Fruit fly (Drosophila melanogaster) whole organism, adult: ENCODE results near the gene CG42394.

ENCODE experiments used
- CG11617 ChIP-seq: fragments of 200-800 bp; sonication (Bioruptor generic); optimal IDR thresholded peaks from 2 replicates; lab custom pipeline; 2017; ENCODE audit warnings: mild to moderate bottlenecking, missing biosample characterization, missing genetic modification reagents, missing genetic modification characterization
- CG12768 ChIP-seq: fragments of 200-800 bp; sonication (Bioruptor generic); optimal IDR thresholded peaks from 2 replicates; lab custom pipeline; 2017; ENCODE audit warnings: missing biosample characterization, missing genetic modification characterization, mild to moderate bottlenecking, moderate library complexity, missing genetic modification reagents
- CG14711 ChIP-seq: fragments of 200-800 bp; sonication (Bioruptor generic); optimal IDR thresholded peaks from 2 replicates; lab custom pipeline; 2018; ENCODE audit warnings: missing biosample characterization, mild to moderate bottlenecking, missing genetic modification characterization, moderate library complexity
- CG1620 ChIP-seq: fragments of 200-800 bp; sonication (Bioruptor generic); optimal IDR thresholded peaks from 2 replicates; lab custom pipeline; 2016; ENCODE audit warnings: missing biosample characterization, missing genetic modification characterization
- CG33017 ChIP-seq: fragments of 200-800 bp; sonication (Bioruptor generic); optimal IDR thresholded peaks from 2 replicates; lab custom pipeline; 2018; ENCODE audit warnings: missing biosample characterization, mild to moderate bottlenecking, missing genetic modification characterization, moderate library complexity
- CG5204 ChIP-seq: fragments of 200-800 bp; sonication (Bioruptor generic); optimal IDR thresholded peaks from 2 replicates; lab custom pipeline; 2016; ENCODE audit warnings: missing biosample characterization, missing genetic modification characterization
- CG7045 ChIP-seq: fragments of 200-800 bp; sonication (Bioruptor generic); optimal IDR thresholded peaks from 2 replicates; lab custom pipeline; 2017; ENCODE audit warnings: missing biosample characterization, mild to moderate bottlenecking, missing genetic modification characterization
- CG7101 ChIP-seq: fragments of 200-800 bp; sonication (Bioruptor generic); optimal IDR thresholded peaks from 2 replicates; lab custom pipeline; 2018; ENCODE audit warnings: missing biosample characterization, mild to moderate bottlenecking, missing genetic modification characterization, moderate library complexity
- Clk ChIP-seq: fragments of 200-800 bp; sonication (Bioruptor generic); optimal IDR thresholded peaks from 2 replicates; lab custom pipeline; 2017; ENCODE audit warnings: missing biosample characterization, missing genetic modification characterization
- Crg-1 ChIP-seq: fragments of 200-800 bp; sonication (Bioruptor generic); optimal IDR thresholded peaks from 2 replicates; lab custom pipeline; 2016; ENCODE audit warnings: missing biosample characterization, missing genetic modification characterization
- Hr96 ChIP-seq: fragments of 200-800 bp; sonication (Bioruptor generic); optimal IDR thresholded peaks from 2 replicates; lab custom pipeline; 2016; ENCODE audit warnings: missing biosample characterization, missing genetic modification characterization
- Mnt ChIP-seq: fragments of 200-800 bp; sonication (Bioruptor generic); optimal IDR thresholded peaks from 2 replicates; lab custom pipeline; 2016; ENCODE audit warnings: missing biosample characterization, mild to moderate bottlenecking, missing genetic modification characterization
- bab1 ChIP-seq: fragments of 200-800 bp; sonication (Bioruptor generic); optimal IDR thresholded peaks from 3 replicates; lab custom pipeline; 2019; ENCODE audit warnings: missing biosample characterization, mild to moderate bottlenecking, missing genetic modification characterization, moderate library complexity
- cic ChIP-seq: fragments of 200-800 bp; sonication (Bioruptor generic); optimal IDR thresholded peaks from 2 replicates; lab custom pipeline; 2017; ENCODE audit warnings: missing biosample characterization, mild to moderate bottlenecking, missing genetic modification characterization, moderate library complexity
- cnc ChIP-seq, 2 experiments: fragments of >200 bp; optimal IDR thresholded peaks; 2 replicates each; lab custom pipeline; 2017
- kay ChIP-seq: fragments of 200-800 bp; sonication (Bioruptor generic); peaks from one replicate; lab custom pipeline; 2016; ENCODE audit warnings: missing biosample characterization, missing genetic modification characterization, borderline replicate concordance
- ovo ChIP-seq: fragments of 200-800 bp; sonication (Bioruptor generic); optimal IDR thresholded peaks from 2 replicates; lab custom pipeline; 2016; ENCODE audit warnings: missing biosample characterization, missing genetic modification characterization
- pad ChIP-seq: fragments of 200-800 bp; sonication (Bioruptor generic); optimal IDR thresholded peaks from 3 replicates; lab custom pipeline; 2017; ENCODE audit warnings: missing biosample characterization, missing genetic modification characterization, mild to moderate bottlenecking, moderate library complexity, missing genetic modification reagents
- tj ChIP-seq: fragments of 200-800 bp; sonication (Bioruptor generic); optimal IDR thresholded peaks from 3 replicates; lab custom pipeline; 2017; ENCODE audit warnings: missing biosample characterization, mild to moderate bottlenecking, missing genetic modification characterization, moderate library complexity
- toe ChIP-seq: fragments of 200-800 bp; sonication (Bioruptor generic); optimal IDR thresholded peaks from 2 replicates; lab custom pipeline; 2016; ENCODE audit warnings: missing biosample characterization, missing genetic modification characterization

Gene CG42394

DNA sequence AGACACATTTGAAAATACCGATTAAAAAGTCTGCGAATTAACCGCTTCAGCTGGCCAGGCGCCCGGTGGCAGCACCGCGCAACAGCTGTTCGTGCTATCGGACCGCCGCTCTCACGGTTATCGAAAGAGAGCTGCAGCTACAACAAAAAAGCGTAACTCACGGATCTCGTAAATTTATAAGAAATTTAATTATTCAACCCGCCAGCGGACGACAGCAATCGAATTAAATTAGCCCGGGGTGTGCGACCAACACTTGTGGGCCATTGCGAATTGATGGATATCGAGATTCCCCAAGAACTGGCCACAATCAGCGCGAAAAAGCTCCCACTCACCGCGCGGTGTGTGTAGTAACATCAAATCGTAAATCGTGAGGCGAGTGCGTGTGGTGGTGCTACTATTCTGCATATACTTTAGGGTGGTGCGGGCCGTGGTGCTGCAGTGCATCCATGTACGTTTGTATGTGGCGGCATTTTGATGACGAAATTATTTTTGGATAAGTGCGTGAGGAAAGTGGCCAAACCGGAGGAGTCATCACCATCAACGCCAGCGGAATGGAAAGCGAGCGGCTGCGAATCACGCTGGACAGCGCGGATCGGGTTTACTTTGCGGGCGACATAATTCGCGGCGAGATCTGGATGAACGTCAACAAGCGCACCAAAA lies 35.9 kb downstream of the CG42394 start, which contains the start of gene Leash:
Gene Leash (plus strand): TSS at position 119 of the 660 bp plus-strand sequence.
- no peak for TF ChIP-seq Crg-1 (GFP tag; lab: Kevin White, UChicago)
- no peak for TF ChIP-seq ovo
- TF ChIP-seq Mnt = peak; percentile 9
- TF ChIP-seq CG5204 (GFP tag; lab: Kevin White, UChicago) = no peak
- TF ChIP-seq CG1620 (GFP tag; lab: Kevin White, UChicago) = no peak
- TF ChIP-seq CG14711 = no peak
- no peak for TF ChIP-seq tj
- TF ChIP-seq bab1 = peak; percentile 30
- TF ChIP-seq Hr96 (GFP tag; lab: Kevin White, UChicago) = no peak
- no peak for TF ChIP-seq CG12768 (GFP tag; lab: Kevin White, UChicago)
- TF ChIP-seq CG7101 (tag; lab: Kevin White, UChicago) = no peak
- no peak for TF ChIP-seq toe (GFP tag; lab: Kevin White, UChicago)
- TF ChIP-seq Clk (GFP tag; lab: Kevin White, UChicago) = no peak
- TF ChIP-seq cic (GFP tag; lab: Kevin White, UChicago) = peak; percentile 4
- TF ChIP-seq CG33017 (tag; lab: Kevin White, UChicago) = no peak
- TF ChIP-seq CG11617 (GFP tag; lab: Kevin White, UChicago) = no peak
- no peak for TF ChIP-seq pad (GFP tag; lab: Kevin White, UChicago)
- no peak for TF ChIP-seq cnc (optimal IDR thresholded peaks at IDR 0.05; lab: Kevin White, UChicago)
- no peak for TF ChIP-seq CG7045 (GFP tag; lab: Kevin White, UChicago)
- no peak for TF ChIP-seq kay (GFP tag; lab: Kevin White, UChicago)

DNA sequence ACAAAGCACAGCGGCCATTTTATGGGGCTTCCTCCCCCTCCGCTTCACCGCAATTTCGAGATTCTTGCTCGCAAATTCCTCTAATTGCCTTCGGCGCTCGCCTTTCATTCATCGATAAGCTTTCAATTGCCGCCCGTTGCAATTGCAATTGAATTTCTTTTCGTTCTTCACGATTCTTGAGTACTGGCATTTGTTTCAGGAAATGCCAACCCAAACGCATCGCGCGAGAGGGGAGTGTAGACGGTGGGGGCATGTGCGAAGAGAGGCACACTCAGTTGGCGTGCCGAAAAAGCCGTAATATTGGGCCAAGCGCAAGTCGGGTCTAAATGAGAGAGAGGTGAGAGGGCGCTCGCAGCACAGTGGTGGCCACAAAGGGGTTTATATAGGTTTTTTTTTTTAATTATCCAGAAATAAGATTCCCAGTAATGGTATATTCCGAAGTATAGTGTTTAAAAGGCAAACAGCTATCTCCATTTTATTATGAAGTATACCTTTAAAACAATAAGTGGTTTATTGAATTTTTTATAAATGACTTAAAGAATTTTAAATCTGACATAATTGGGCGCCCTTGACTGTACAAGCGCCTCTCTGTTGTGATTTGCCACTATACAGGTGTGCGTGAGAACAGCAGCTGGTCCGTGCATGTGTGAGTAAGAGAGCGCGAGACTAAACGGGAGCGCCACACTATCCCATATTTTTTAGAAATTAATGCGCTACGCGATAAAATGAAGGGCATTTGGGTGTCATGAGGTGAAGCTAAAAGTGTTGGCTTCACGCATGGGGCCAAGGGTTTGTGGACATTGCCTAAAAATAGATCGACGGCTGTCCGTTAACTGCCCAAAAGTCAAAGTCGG lies 37.1 kb downstream of the CG42394 start:
- TF ChIP-seq pad (GFP tag; lab: Kevin White, UChicago) (peak; percentile 97), Crg-1 (GFP tag; lab: Kevin White, UChicago) (peak; percentile 94), Mnt (peak; percentile 83), cic (GFP tag; lab: Kevin White, UChicago) (peak; percentile 87), CG5204 (GFP tag; lab: Kevin White, UChicago) (peak; percentile 97), Hr96 (GFP tag; lab: Kevin White, UChicago) (peak; percentile 92), cnc (optimal IDR thresholded peaks at IDR 0.05; lab: Kevin White, UChicago) (no peak), CG7101 (tag; lab: Kevin White, UChicago) (peak; percentile 95), tj (peak; percentile 78), CG33017 (tag; lab: Kevin White, UChicago) (peak; percentile 94), CG14711 (peak; percentile 87), CG7045 (GFP tag; lab: Kevin White, UChicago) (peak; percentile 94), Clk (GFP tag; lab: Kevin White, UChicago) (peak; percentile 88), CG1620 (GFP tag; lab: Kevin White, UChicago) (peak; percentile 89), bab1 (peak; percentile 95), kay (GFP tag; lab: Kevin White, UChicago) (no peak), ovo (peak; percentile 79), CG12768 (GFP tag; lab: Kevin White, UChicago) (peak; percentile 94), toe (GFP tag; lab: Kevin White, UChicago) (peak; percentile 92), CG11617 (GFP tag; lab: Kevin White, UChicago) (peak; percentile 97)

DNA sequence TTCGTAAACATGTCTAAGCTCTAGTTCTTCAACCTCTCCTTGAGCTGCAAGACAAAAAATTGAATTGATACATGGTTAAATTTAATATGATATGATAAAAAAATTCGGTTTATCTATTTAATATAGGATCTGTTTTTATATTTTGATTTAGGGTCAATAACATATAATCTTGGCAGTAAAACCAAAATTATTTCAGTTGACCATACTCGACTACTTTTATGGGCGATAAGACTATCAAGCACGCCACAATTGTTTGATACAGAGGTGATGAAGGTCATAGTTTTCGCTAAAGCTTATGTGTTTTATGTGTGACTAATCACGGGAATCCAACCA lies 38.6 kb downstream of the CG42394 start:
- TF ChIP-seq CG7101 (tag; lab: Kevin White, UChicago) (no peak), Hr96 (GFP tag; lab: Kevin White, UChicago) (no peak), Mnt (no peak), cic (GFP tag; lab: Kevin White, UChicago) (no peak), Clk (GFP tag; lab: Kevin White, UChicago) (no peak), toe (GFP tag; lab: Kevin White, UChicago) (no peak), CG12768 (GFP tag; lab: Kevin White, UChicago) (no peak), CG7045 (GFP tag; lab: Kevin White, UChicago) (no peak), bab1 (no peak), CG1620 (GFP tag; lab: Kevin White, UChicago) (no peak), CG33017 (tag; lab: Kevin White, UChicago) (no peak), CG14711 (no peak), CG11617 (GFP tag; lab: Kevin White, UChicago) (no peak), CG5204 (GFP tag; lab: Kevin White, UChicago) (no peak), cnc (optimal IDR thresholded peaks at IDR 0.05; lab: Kevin White, UChicago) (no peak), ovo (no peak)

DNA sequence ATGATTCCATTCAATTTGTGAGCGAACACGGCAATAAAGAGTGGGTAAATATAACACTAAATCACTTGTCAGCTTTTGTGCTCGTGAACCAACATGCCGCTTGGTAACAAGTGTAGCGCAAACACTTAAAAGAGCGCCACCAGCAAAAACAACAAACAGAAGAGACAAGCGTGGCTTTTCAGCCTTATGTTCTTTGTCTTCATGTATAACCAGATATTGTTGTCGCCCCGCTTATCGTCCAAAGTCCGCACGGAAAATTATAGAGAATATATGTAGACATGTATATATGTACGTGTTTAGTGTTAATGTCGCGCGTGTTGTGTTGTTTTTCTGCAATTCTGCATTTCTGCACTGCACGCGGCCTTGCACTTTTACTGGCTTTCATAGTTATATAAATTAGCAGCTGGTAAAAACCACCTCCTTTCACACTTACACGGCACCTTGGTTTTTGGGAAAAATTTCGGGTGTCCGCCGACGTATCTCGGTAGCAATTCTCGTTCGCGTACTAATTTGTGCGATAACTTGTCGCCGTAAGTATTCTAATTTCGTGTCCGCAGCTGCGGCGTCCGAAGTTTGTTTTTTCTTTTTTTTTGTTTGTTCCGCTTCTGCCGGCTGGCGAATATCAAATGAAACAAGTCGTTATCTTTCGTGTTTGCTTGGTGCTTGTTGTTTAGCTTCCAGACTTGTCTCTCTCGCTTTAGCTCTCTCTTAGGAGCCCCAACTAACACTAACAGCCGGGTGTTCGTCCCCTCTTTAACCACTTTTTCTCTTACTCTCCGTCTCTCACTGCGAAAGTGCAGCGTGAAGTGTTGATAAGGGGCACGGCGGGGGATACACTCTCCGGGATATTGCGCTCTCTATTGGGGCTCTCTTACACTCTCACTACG lies 39.3 kb downstream of the CG42394 start:
- TF ChIP-seq toe (GFP tag; lab: Kevin White, UChicago) = peak; percentile 25
- TF ChIP-seq Hr96 (GFP tag; lab: Kevin White, UChicago) = no peak
- peak; percentile 71 for TF ChIP-seq Mnt
- TF ChIP-seq CG7045 (GFP tag; lab: Kevin White, UChicago) = peak; percentile 6
- no peak for TF ChIP-seq cnc (optimal IDR thresholded peaks at IDR 0.05; lab: Kevin White, UChicago)
- TF ChIP-seq tj = peak; percentile 95
- TF ChIP-seq CG1620 (GFP tag; lab: Kevin White, UChicago) = no peak
- peak; percentile 53 for TF ChIP-seq pad (GFP tag; lab: Kevin White, UChicago)
- TF ChIP-seq bab1 = peak; percentile 42
- peak; percentile 60 for TF ChIP-seq cic (GFP tag; lab: Kevin White, UChicago)
- TF ChIP-seq CG5204 (GFP tag; lab: Kevin White, UChicago) = no peak
- TF ChIP-seq ovo = no peak
- peak; percentile 30 for TF ChIP-seq CG14711
- peak; percentile 56 for TF ChIP-seq Clk (GFP tag; lab: Kevin White, UChicago)
- TF ChIP-seq CG12768 (GFP tag; lab: Kevin White, UChicago) = peak; percentile 73
- peak; percentile 12 for TF ChIP-seq CG7101 (tag; lab: Kevin White, UChicago)
- TF ChIP-seq CG11617 (GFP tag; lab: Kevin White, UChicago) = peak; percentile 38
- TF ChIP-seq CG33017 (tag; lab: Kevin White, UChicago) = peak; percentile 50
- TF ChIP-seq Crg-1 (GFP tag; lab: Kevin White, UChicago) = no peak
